Worm (Caenorhabditis elegans) whole organism, mixed stage, embryonic: ENCODE data around the gene T23F11.2.

Experiments
- drap-1 ChIP-seq: fragments of 200-800 bp; sonication (Bioruptor generic); optimal IDR thresholded peaks from 3 replicates; lab custom pipeline; 2018; ENCODE audit warnings: mild to moderate bottlenecking, missing genetic modification characterization, missing compliant biosample characterization
- ztf-11 ChIP-seq: fragments of 150-350 bp; optimal IDR thresholded peaks from 2 replicates; lab custom pipeline; 2014; ENCODE audit warnings: missing biosample characterization, missing genetic modification characterization

DNA sequence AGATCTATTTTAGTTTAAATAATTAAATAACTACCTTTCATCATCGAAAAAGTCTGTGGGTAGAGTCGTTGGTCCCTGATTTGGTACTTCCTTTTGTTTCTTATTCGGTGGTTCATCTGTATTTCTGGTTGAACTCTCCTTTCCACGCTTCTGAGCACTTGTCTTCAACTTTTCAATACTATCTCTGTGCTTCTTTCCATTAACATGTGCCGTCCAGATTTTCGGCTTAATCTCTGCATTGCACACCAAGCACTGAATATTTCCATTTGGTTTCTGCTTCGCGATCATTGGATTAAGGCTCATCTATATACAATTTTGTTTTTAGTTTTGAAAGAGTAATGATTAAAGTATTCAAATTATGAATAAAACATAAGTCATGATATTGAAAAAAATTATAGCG is 44.6 kb upstream of the T23F11.2 start, which contains the start of gene sel-13:
- no peak for TF ChIP-seq ztf-11 (tag; lab: Kevin White, UChicago)
- TF ChIP-seq drap-1, result no peak
